Fruit fly (Drosophila melanogaster): Measurements from ENCODE around the gene Sf3b5.

The Sf3b5 gene

dm6 chr3R:9049091-9049981 lies 34.2 kb upstream of the Sf3b5 start (continued):
- TF ChIP-seq gem (tag; optimal IDR thresholded peaks at IDR 0.05) = peak; percentile 30
- TF ChIP-seq Deaf1 (tag; optimal IDR thresholded peaks at IDR 0.05) = no peak
- TF ChIP-seq CG10274 (GFP tag; optimal IDR thresholded peaks at IDR 0.05) = no peak
- TF ChIP-seq sug (tag; optimal IDR thresholded peaks at IDR 0.05) = peak; percentile 96
- no peak for TF ChIP-seq CG18599 (GFP tag; optimal IDR thresholded peaks at IDR 0.05)
- no peak for TF ChIP-seq cas (GFP tag; IDR thresholded peaks at IDR 0.05)
- TF ChIP-seq Sox100B (GFP tag; optimal IDR thresholded peaks at IDR 0.05) = no peak
- no peak for TF ChIP-seq CG31224 (GFP tag; IDR thresholded peaks at IDR 0.05)
- no peak for TF ChIP-seq Usf (GFP tag; optimal IDR thresholded peaks at IDR 0.05)
- no peak for TF ChIP-seq seq (GFP tag; IDR thresholded peaks at IDR 0.05)
- peak; percentile 11 for TF ChIP-seq CG2678 (tag; optimal IDR thresholded peaks at IDR 0.05)

DNA sequence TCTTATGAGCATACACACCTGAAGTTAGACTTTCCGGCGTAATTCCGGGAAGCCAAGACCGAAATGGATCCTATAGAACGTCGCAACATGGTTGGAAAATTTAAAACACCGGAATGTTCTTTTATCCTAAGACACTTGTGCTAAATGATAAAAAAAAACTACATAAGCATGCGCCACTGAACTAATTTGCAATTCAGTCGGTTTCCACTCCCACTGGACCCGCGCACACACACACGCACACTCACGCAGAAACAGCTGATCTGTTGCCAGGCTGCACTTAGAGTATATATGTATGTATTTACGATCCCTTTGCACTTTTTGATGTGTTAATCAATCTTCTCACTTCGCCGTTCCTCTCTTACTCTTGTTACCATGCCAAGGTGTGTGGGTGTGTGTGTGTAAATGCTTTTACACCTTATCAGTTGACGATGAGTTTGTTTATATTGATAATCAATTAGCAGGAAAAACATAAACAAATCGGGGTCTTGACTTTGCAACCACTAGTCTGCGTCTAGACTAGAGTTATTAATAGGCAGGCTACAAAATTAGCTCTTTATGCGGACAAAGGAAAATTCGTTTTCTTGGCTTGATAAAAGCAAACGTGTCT lies 33.4 kb upstream of the Sf3b5 start, which contains the start of gene Mst85C:
Gene Mst85C, plus strand, starts transcription at position 180 of the 607 bp plus-strand sequence.
- TF ChIP-seq stc (GFP tag; IDR thresholded peaks at IDR 0.05) (no peak), slbo (GFP tag; IDR thresholded peaks at IDR 0.05) (no peak), CG18619 (GFP tag; optimal IDR thresholded peaks at IDR 0.05) (no peak), CG7987 (GFP tag; optimal IDR thresholded peaks at IDR 0.05) (no peak), CG18011 (GFP tag; optimal IDR thresholded peaks at IDR 0.05) (no peak), fu2 (GFP tag; optimal IDR thresholded peaks at IDR 0.05) (no peak), Atf6 (GFP tag; IDR thresholded peaks at IDR 0.05) (no peak), gsb (GFP tag; IDR thresholded peaks at IDR 0.05) (no peak), CG9437 (GFP tag; optimal IDR thresholded peaks at IDR 0.05) (peak; percentile 61), CG12155 (GFP tag; optimal IDR thresholded peaks at IDR 0.05) (no peak), CG12299 (tag; optimal IDR thresholded peaks at IDR 0.05) (no peak), HLH54F (GFP tag; optimal IDR thresholded peaks at IDR 0.05) (no peak), Sox100B (GFP tag; optimal IDR thresholded peaks at IDR 0.05) (no peak), wek (GFP tag; optimal IDR thresholded peaks at IDR 0.05) (no peak), GATAe (GFP tag; conservative IDR thresholded peaks at IDR 0.05) (no peak), Atf3 (GFP tag; optimal IDR thresholded peaks at IDR 0.05) (no peak), dm (GFP tag; optimal IDR thresholded peaks at IDR 0.05) (no peak), Med (GFP tag) (peak; percentile 73), disco-r (GFP tag; optimal IDR thresholded peaks at IDR 0.05) (no peak), CG10431 (GFP tag; optimal IDR thresholded peaks at IDR 0.05) (no peak), kni (GFP tag; optimal IDR thresholded peaks at IDR 0.05) (peak; percentile 73), CG1233 (GFP tag; optimal IDR thresholded peaks at IDR 0.05) (no peak), CoRest (tag; optimal IDR thresholded peaks at IDR 0.05) (no peak), CG4617 (GFP tag; optimal IDR thresholded peaks at IDR 0.05; ENCODE audit: borderline replicate concordance) (no peak), CG8388 (GFP tag; optimal IDR thresholded peaks at IDR 0.05) (no peak), CG3281 (GFP tag; optimal IDR thresholded peaks at IDR 0.05) (no peak), Asciz (GFP tag; optimal IDR thresholded peaks at IDR 0.05) (peak; percentile 52), CG7357 (GFP tag; IDR thresholded peaks at IDR 0.05) (no peak), crp (GFP tag; optimal IDR thresholded peaks at IDR 0.05) (peak in 1 of 2 experiments; percentile 50), MESR4 (GFP tag; optimal IDR thresholded peaks at IDR 0.05) (peak; percentile 62), CG8924 (tag; optimal IDR thresholded peaks at IDR 0.05) (no peak), nom (GFP tag; optimal IDR thresholded peaks at IDR 0.05) (peak; percentile 62), Hsf (GFP tag; optimal IDR thresholded peaks at IDR 0.05) (no peak), gsb-n (tag; optimal IDR thresholded peaks at IDR 0.05) (no peak), CG3847 (GFP tag; IDR thresholded peaks at IDR 0.05) (no peak), CG11504 (tag; optimal IDR thresholded peaks at IDR 0.05) (no peak), tgo (GFP tag; IDR thresholded peaks at IDR 0.05) (no peak)

Data from whole organism, embryonic.